Fruit fly (Drosophila melanogaster) whole organism, embryonic: ENCODE data around the gene ova.

ENCODE experiments used
- Bgb ChIP-seq: fragments of 200-800 bp; sonication (Bioruptor generic); IDR thresholded peaks from 2 replicates; pipeline ENCODE4 v1.3.6; 2022; ENCODE audit warnings: missing biosample characterization, missing genetic modification characterization; ENCODE audit not compliant: partially characterized antibody
- CG10267 ChIP-seq: fragments of 200-800 bp; sonication (Bioruptor generic); optimal IDR thresholded peaks from 2 replicates; lab custom pipeline; 2018; ENCODE audit warnings: missing biosample characterization, mild to moderate bottlenecking, missing genetic modification characterization, moderate library complexity
- CG11085 ChIP-seq: fragments of 200-800 bp; sonication (Bioruptor generic); IDR thresholded peaks from 2 replicates; pipeline ENCODE4 v1.3.6; 2022; ENCODE audit warnings: missing biosample characterization, missing genetic modification characterization
- CG12391 ChIP-seq: fragments of 200-800 bp; sonication (Bioruptor generic); optimal IDR thresholded peaks from 3 replicates; lab custom pipeline; 2018; ENCODE audit warnings: missing biosample characterization, mild to moderate bottlenecking, missing genetic modification characterization, moderate library complexity
- CG14710 ChIP-seq: fragments of 200-800 bp; sonication (Bioruptor generic); optimal IDR thresholded peaks from 3 replicates; lab custom pipeline; 2019; ENCODE audit warnings: missing biosample characterization, mild to moderate bottlenecking, missing genetic modification characterization, moderate library complexity
- CG1603 ChIP-seq: fragments of 200-800 bp; sonication (Bioruptor generic); optimal IDR thresholded peaks from 2 replicates; lab custom pipeline; 2019; ENCODE audit warnings: missing biosample characterization, mild to moderate bottlenecking, missing genetic modification characterization, moderate library complexity
- CG1647 ChIP-seq: fragments of 200-800 bp; sonication (Bioruptor generic); optimal IDR thresholded peaks from 3 replicates; lab custom pipeline; 2016; ENCODE audit warnings: missing biosample characterization, missing genetic modification characterization
- CG17568 ChIP-seq: fragments of 200-800 bp; sonication (Bioruptor generic); optimal IDR thresholded peaks from 2 replicates; lab custom pipeline; 2018; ENCODE audit warnings: missing biosample characterization, mild to moderate bottlenecking, missing genetic modification characterization, moderate library complexity
- CG2116 ChIP-seq: fragments of 200-800 bp; sonication (Bioruptor generic); optimal IDR thresholded peaks from 3 replicates; lab custom pipeline; 2018; ENCODE audit warnings: missing biosample characterization, mild to moderate bottlenecking, missing genetic modification characterization
- CG30020 ChIP-seq: fragments of 200-800 bp; optimal IDR thresholded peaks from 2 replicates; lab custom pipeline; 2019; ENCODE audit warnings: missing biosample characterization, mild to moderate bottlenecking, missing genetic modification characterization, moderate library complexity
- CG4360 ChIP-seq: fragments of 200-800 bp; sonication (Bioruptor generic); IDR thresholded peaks from 2 replicates; pipeline ENCODE4 v1.3.6; 2022; ENCODE audit warnings: missing biosample characterization, missing genetic modification characterization
- CG4617 ChIP-seq: fragments of 200-800 bp; sonication (Bioruptor generic); optimal IDR thresholded peaks from 3 replicates; lab custom pipeline; 2016; ENCODE audit warnings: missing biosample characterization, missing genetic modification characterization, borderline replicate concordance
- CG7271 ChIP-seq: fragments of 200-800 bp; sonication (Bioruptor generic); optimal IDR thresholded peaks from 2 replicates; lab custom pipeline; 2018; ENCODE audit warnings: missing biosample characterization, mild to moderate bottlenecking, missing genetic modification characterization, moderate library complexity
- CG7372 ChIP-seq: fragments of 200-800 bp; sonication (Bioruptor generic); IDR thresholded peaks from 2 replicates; pipeline ENCODE4 v1.3.6; 2022; ENCODE audit warnings: missing biosample characterization, missing genetic modification characterization
- CG7556 ChIP-seq: fragments of 200-800 bp; sonication (Bioruptor generic); optimal IDR thresholded peaks from 2 replicates; lab custom pipeline; 2017; ENCODE audit warnings: missing biosample characterization, mild to moderate bottlenecking, missing genetic modification characterization
- Dip3 ChIP-seq: fragments of 200-800 bp; sonication (Bioruptor generic); optimal IDR thresholded peaks from 3 replicates; lab custom pipeline; 2016; ENCODE audit warnings: missing biosample characterization, missing genetic modification characterization
- Dll ChIP-seq: fragments of 200-800 bp; sonication (Bioruptor generic); IDR thresholded peaks from 4 replicates; pipeline ENCODE4 v1.3.6; 2022; ENCODE audit warnings: missing biosample characterization, missing genetic modification characterization; ENCODE audit not compliant: partially characterized antibody
- Doc2 ChIP-seq: fragments of 200-800 bp; sonication (Bioruptor generic); IDR thresholded peaks from 2 replicates; pipeline ENCODE4 v1.3.6; 2022; ENCODE audit warnings: missing biosample characterization, missing genetic modification characterization
- Dp ChIP-seq: fragments of 200-800 bp; sonication (Bioruptor generic); optimal IDR thresholded peaks from 2 replicates; lab custom pipeline; 2018; ENCODE audit warnings: missing biosample characterization, mild to moderate bottlenecking, missing genetic modification characterization, moderate library complexity
- Ets97D ChIP-seq: fragments of 200-800 bp; sonication (Bioruptor generic); optimal IDR thresholded peaks from 3 replicates; lab custom pipeline; 2016; ENCODE audit warnings: missing biosample characterization, missing genetic modification characterization
- Gug ChIP-seq: fragments of 200-800 bp; sonication (Bioruptor generic); IDR thresholded peaks from 4 replicates; pipeline ENCODE4 v1.3.6; 2022; ENCODE audit warnings: missing biosample characterization, missing genetic modification characterization
- HLH54F ChIP-seq: fragments of 200-800 bp; sonication (Bioruptor generic); optimal IDR thresholded peaks from 3 replicates; lab custom pipeline; 2016; ENCODE audit warnings: missing biosample characterization, missing genetic modification characterization
- Kr ChIP-seq: fragments of 200-800 bp; sonication (Bioruptor generic); optimal IDR thresholded peaks from 2 replicates; lab custom pipeline; 2017; ENCODE audit warnings: missing biosample characterization, mild to moderate bottlenecking, missing genetic modification characterization
- Sin3A ChIP-seq: fragments of >200 bp; optimal IDR thresholded peaks from 2 replicates; lab custom pipeline; 2018
- Vsx1 ChIP-seq: fragments of 200-800 bp; sonication (Bioruptor generic); optimal IDR thresholded peaks from 2 replicates; lab custom pipeline; 2017; ENCODE audit warnings: missing biosample characterization, mild to moderate bottlenecking, missing genetic modification characterization, missing genetic modification reagents
- YL-1 ChIP-seq: fragments of 200-800 bp; sonication (Bioruptor generic); optimal IDR thresholded peaks from 3 replicates; lab custom pipeline; 2017; ENCODE audit warnings: missing biosample characterization, mild to moderate bottlenecking, missing genetic modification characterization
- bigmax ChIP-seq: fragments of 200-800 bp; sonication (Bioruptor generic); optimal IDR thresholded peaks from 2 replicates; lab custom pipeline; 2018; ENCODE audit warnings: missing biosample characterization, mild to moderate bottlenecking, missing genetic modification characterization
- dati ChIP-seq: fragments of 200-800 bp; sonication (Bioruptor generic); IDR thresholded peaks from 2 replicates; pipeline ENCODE4 v1.3.6; 2022; ENCODE audit warnings: missing biosample characterization, missing genetic modification characterization
- eyg ChIP-seq: fragments of 200-800 bp; sonication (Bioruptor generic); optimal IDR thresholded peaks from 3 replicates; lab custom pipeline; 2016; ENCODE audit warnings: missing biosample characterization, missing genetic modification characterization
- hbn ChIP-seq: fragments of 200-800 bp; sonication (Bioruptor generic); IDR thresholded peaks from 2 replicates; pipeline ENCODE4 v1.3.6; 2022; ENCODE audit warnings: missing biosample characterization, missing genetic modification characterization; ENCODE audit not compliant: partially characterized antibody
- hkb ChIP-seq, 2 experiments: fragments of 200-800 bp in 1 of 2; fragments of >200 bp in 1 of 2; sonication (Bioruptor generic) in 1 of 2; IDR thresholded peaks in 1 of 2; optimal IDR thresholded peaks in 1 of 2; 2 replicates each; pipeline versions ENCODE4 v1.3.6 to Lab custom; 2017 to 2022; ENCODE audit warnings: missing biosample characterization in 1 of 2, missing genetic modification characterization in 1 of 2
- knrl ChIP-seq: fragments of 200-800 bp; sonication (Bioruptor generic); IDR thresholded peaks from 3 replicates; pipeline ENCODE4 v1.3.6; 2022; ENCODE audit warnings: missing biosample characterization, missing genetic modification characterization; ENCODE audit not compliant: partially characterized antibody
- lbe ChIP-seq: fragments of 200-800 bp; sonication (Bioruptor generic); optimal IDR thresholded peaks from 2 replicates; lab custom pipeline; 2016; ENCODE audit warnings: missing biosample characterization, mild to moderate bottlenecking, missing genetic modification characterization
- lov ChIP-seq, 2 experiments: fragments of 200-800 bp in 1 of 2; fragments of >200 bp in 1 of 2; sonication (Bioruptor generic) in 1 of 2; IDR thresholded peaks in 1 of 2; optimal IDR thresholded peaks in 1 of 2; 2 replicates in 1 of 2; 3 replicates in 1 of 2; pipeline versions ENCODE4 v1.3.6 to Lab custom; 2017 to 2022; ENCODE audit warnings: missing biosample characterization in 1 of 2, missing genetic modification characterization in 1 of 2
- nmo ChIP-seq: fragments of 200-800 bp; sonication (Bioruptor generic); optimal IDR thresholded peaks from 2 replicates; lab custom pipeline; 2018; ENCODE audit warnings: missing biosample characterization, mild to moderate bottlenecking, missing genetic modification characterization, moderate library complexity
- pfk ChIP-seq: fragments of 200-800 bp; sonication (Bioruptor generic); optimal IDR thresholded peaks from 2 replicates; lab custom pipeline; 2018; ENCODE audit warnings: missing biosample characterization, mild to moderate bottlenecking, missing genetic modification characterization, moderate library complexity
- row ChIP-seq: fragments of 200-800 bp; sonication (Bioruptor generic); IDR thresholded peaks from 3 replicates; pipeline ENCODE4 v1.3.6; 2022; ENCODE audit warnings: missing biosample characterization, missing genetic modification characterization
- sens ChIP-seq: fragments of 200-800 bp; sonication (Bioruptor generic); peaks from one replicate; lab custom pipeline; 2016; ENCODE audit warnings: missing biosample characterization, missing genetic modification characterization
- stc ChIP-seq: fragments of 200-800 bp; sonication (Bioruptor generic); IDR thresholded peaks from 2 replicates; pipeline ENCODE4 v1.3.6; 2022; ENCODE audit warnings: missing biosample characterization, missing genetic modification characterization
- tll ChIP-seq, 2 experiments: fragments of 200-800 bp in 1 of 2; fragments of >200 bp in 1 of 2; sonication (Bioruptor generic) in 1 of 2; optimal IDR thresholded peaks; 2 replicates each; lab custom pipeline; 2017 to 2019; ENCODE audit warnings: missing biosample characterization in 2 of 2, missing genetic modification characterization in 2 of 2, mild to moderate bottlenecking in 1 of 2, moderate library complexity in 1 of 2
- zen ChIP-seq: fragments of 200-800 bp; sonication (Bioruptor generic); optimal IDR thresholded peaks from 3 replicates; lab custom pipeline; 2018; ENCODE audit warnings: missing biosample characterization, mild to moderate bottlenecking, missing genetic modification characterization, moderate library complexity

ova gene

dm6 chr2L:10250441-10250847, 19.0 kb upstream of the ova start, which contains the start of the genes bsk and CG31717 (continued):
- TF ChIP-seq lbe (GFP tag; lab: Kevin White, UChicago) = peak; percentile 14
- TF ChIP-seq zen (tag; lab: Kevin White, UChicago) = peak; percentile 67
- no peak for TF ChIP-seq CG7372 (GFP tag; lab: Robert Waterston, UW)
- peak; percentile 43 for TF ChIP-seq Ets97D (GFP tag; lab: Kevin White, UChicago)
- TF ChIP-seq pfk (GFP tag; lab: Kevin White, UChicago) = peak; percentile 97
- TF ChIP-seq Bgb = peak; percentile 34; the same call in 1 of the 2 replicates
- peak; percentile 68 for TF ChIP-seq sens
- TF ChIP-seq dati (GFP tag; lab: Robert Waterston, UW) = no peak
- TF ChIP-seq CG30020 (tag; lab: Kevin White, UChicago) = peak; percentile 97
- peak; percentile 78 for TF ChIP-seq CG2116 (GFP tag; lab: Kevin White, UChicago)
- TF ChIP-seq CG1647 (GFP tag; lab: Kevin White, UChicago) = no peak
- TF ChIP-seq CG10267 (tag; lab: Kevin White, UChicago) = peak; percentile 45
- no peak for TF ChIP-seq Dip3 (GFP tag; lab: Kevin White, UChicago)
- peak; percentile 19 for TF ChIP-seq Sin3A (lab: Kevin White, UChicago)
- TF ChIP-seq CG7271 (tag; lab: Kevin White, UChicago) = peak; percentile 14
- peak; percentile 76 for TF ChIP-seq CG4617 (GFP tag; lab: Kevin White, UChicago)
- TF ChIP-seq CG4360 (GFP tag; lab: Robert Waterston, UW) = peak; percentile 53; the same call in 1 of the 2 replicates
- TF ChIP-seq CG7556 = no peak
- TF ChIP-seq tll (GFP tag; optimal IDR thresholded peaks at IDR 0.05; lab: Kevin White, UChicago) = peak in 1 of 2 experiments; percentile 53
- TF ChIP-seq lov (optimal IDR thresholded peaks at IDR 0.05; lab: Kevin White, UChicago) = no peak
- TF ChIP-seq lov (GFP tag; IDR thresholded peaks at IDR 0.05; lab: Robert Waterston, UW) = no peak
- no peak; the same call in 2 of the 3 replicates for TF ChIP-seq knrl (GFP tag; lab: Robert Waterston, UW)
- peak; percentile 62 for TF ChIP-seq CG14710 (tag; lab: Kevin White, UChicago)
- TF ChIP-seq hbn (GFP tag; lab: Robert Waterston, UW) = no peak
- peak; percentile 60 for TF ChIP-seq nmo (GFP tag; lab: Kevin White, UChicago)
- TF ChIP-seq Dll (GFP tag; lab: Robert Waterston, UW) = peak; percentile 68; the same call in 2 of the 4 replicates
- no peak for TF ChIP-seq Gug
- TF ChIP-seq CG12391 (tag; lab: Kevin White, UChicago) = no peak
- peak; percentile 60 for TF ChIP-seq Kr (GFP tag; lab: Kevin White, UChicago)
- no peak for TF ChIP-seq HLH54F
- no peak for TF ChIP-seq Doc2 (GFP tag; lab: Robert Waterston, UW)
- TF ChIP-seq eyg (GFP tag; lab: Kevin White, UChicago) = no peak
- no peak for TF ChIP-seq CG11085
- no peak for TF ChIP-seq Vsx1 (GFP tag; lab: Kevin White, UChicago)
- no peak for TF ChIP-seq CG17568 (GFP tag; lab: Kevin White, UChicago)
- peak; percentile 21 for TF ChIP-seq Dp (GFP tag; lab: Kevin White, UChicago)
- TF ChIP-seq row (GFP tag; lab: Robert Waterston, UW) = peak; percentile 65
- TF ChIP-seq bigmax (GFP tag; lab: Kevin White, UChicago) = no peak
- peak; percentile 93 for TF ChIP-seq CG1603
- peak; percentile 36 for TF ChIP-seq YL-1 (GFP tag; lab: Kevin White, UChicago)
- no peak for TF ChIP-seq stc (GFP tag; lab: Robert Waterston, UW)
- TF ChIP-seq hkb (optimal IDR thresholded peaks at IDR 0.05; lab: Kevin White, UChicago) = no peak
- TF ChIP-seq hkb (GFP tag; IDR thresholded peaks at IDR 0.05; lab: Robert Waterston, UW) = no peak
- TF ChIP-seq, all 482 proteins: peak for 58
